Fruit fly (Drosophila melanogaster) whole organism, wandering third instar larva: ENCODE results near the gene CG12498.

Experiments used
- lola ChIP-seq: fragments of >200 bp; optimal IDR thresholded peaks from 2 replicates; lab custom pipeline; 2017; ENCODE audit warnings: missing biosample characterization, missing genetic modification characterization
- usp ChIP-seq: fragments of >200 bp; optimal IDR thresholded peaks from 2 replicates; lab custom pipeline; 2017; ENCODE audit warnings: missing biosample characterization, missing genetic modification characterization

DNA sequence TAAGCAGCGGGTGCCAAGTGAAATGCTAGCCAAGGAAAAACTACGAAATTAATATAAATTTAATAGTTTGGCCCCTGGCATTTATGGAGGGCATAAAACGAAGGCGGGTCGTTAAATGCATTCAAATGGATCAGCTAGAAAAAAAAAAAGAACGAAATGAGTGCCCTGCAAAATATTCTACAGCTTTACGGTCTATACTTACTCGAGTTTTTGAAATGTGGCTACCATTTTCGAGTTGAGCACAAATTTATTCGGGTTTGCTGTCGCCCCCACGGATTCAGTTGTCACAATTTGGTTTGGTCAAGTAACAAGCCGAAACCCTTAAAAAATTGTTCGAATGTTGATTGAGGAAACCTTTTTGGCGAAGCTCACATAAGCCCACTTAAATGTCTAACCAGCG is at the start of gene CG12498:
- no peak for TF ChIP-seq usp (GFP tag; lab: Kevin White, UChicago)
- no peak for TF ChIP-seq lola (GFP tag; lab: Kevin White, UChicago)
